Worm (Caenorhabditis elegans) whole organism, mixed stage, embryonic: Measurements from ENCODE around the gene R03D7.8.

Source experiments
- elt-1 ChIP-seq: sonication (generic microtip); optimal IDR thresholded peaks from 2 replicates; lab custom pipeline; 2017; ENCODE audit warnings: missing genetic modification characterization, mild to moderate bottlenecking, missing compliant biosample characterization, antibody characterized with exemption, moderate library complexity, borderline replicate concordance; ENCODE audit not compliant: insufficient read depth
- lin-13 ChIP-seq: fragments of 150-350 bp; optimal IDR thresholded peaks from 2 replicates; lab custom pipeline; 2014; ENCODE audit warnings: missing biosample characterization, missing genetic modification characterization
- nhr-237 ChIP-seq: fragments of 150-350 bp; optimal IDR thresholded peaks from 2 replicates; lab custom pipeline; 2014; ENCODE audit warnings: missing biosample characterization, missing genetic modification characterization
- pha-4 ChIP-seq: fragments of 150-350 bp; optimal IDR thresholded peaks from 2 replicates; lab custom pipeline; 2018; ENCODE audit warnings: missing biosample characterization, missing genetic modification reagents, missing genetic modification characterization
- unc-62 ChIP-seq: fragments of 150-350 bp; optimal IDR thresholded peaks from 2 replicates; lab custom pipeline; 2014; ENCODE audit warnings: missing biosample characterization, missing genetic modification reagents, missing genetic modification characterization
- zip-8 ChIP-seq: fragments of 150-350 bp; optimal IDR thresholded peaks from 2 replicates; lab custom pipeline; 2014; ENCODE audit warnings: missing biosample characterization, missing genetic modification characterization

DNA sequence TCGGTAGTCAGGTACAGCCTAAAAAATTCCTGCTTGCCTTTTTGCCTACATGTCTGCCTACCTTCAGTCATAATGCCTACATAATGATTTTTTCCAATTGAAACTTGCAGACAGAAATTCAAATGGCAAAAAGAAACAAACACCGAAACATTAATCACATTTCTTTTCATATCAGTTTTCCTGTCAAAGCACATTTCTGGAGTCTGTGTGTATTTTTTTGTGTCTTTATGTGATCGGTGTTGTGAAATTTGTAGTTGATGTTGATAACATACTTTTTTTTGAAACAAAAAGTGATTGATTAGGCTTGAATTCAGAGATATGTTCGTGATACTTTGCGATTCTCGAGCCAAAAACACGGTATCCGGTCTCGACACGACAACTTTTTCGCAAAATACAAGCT is 7.3 kb downstream of the R03D7.8 start:
- TF ChIP-seq nhr-237 (no peak), lin-13 (tag; lab: Kevin White, UChicago) (no peak), elt-1 (no peak), unc-62 (GFP tag; lab: Kevin White, UChicago) (no peak), zip-8 (tag; lab: Kevin White, UChicago) (no peak), pha-4 (tag; lab: Kevin White, UChicago) (no peak)
